Fruit fly (Drosophila melanogaster) whole organism, embryonic: Measurements from ENCODE around the gene CG14052.

Source experiments
- Atf-2 ChIP-seq: fragments of 200-800 bp; sonication (Bioruptor generic); optimal IDR thresholded peaks from 2 replicates; lab custom pipeline; 2016; ENCODE audit warnings: missing biosample characterization, missing genetic modification characterization
- Bgb ChIP-seq: fragments of 200-800 bp; sonication (Bioruptor generic); IDR thresholded peaks from 2 replicates; pipeline ENCODE4 v1.3.6; 2022; ENCODE audit warnings: missing biosample characterization, missing genetic modification characterization; ENCODE audit not compliant: partially characterized antibody
- Bteb2 ChIP-seq: fragments of 200-800 bp; sonication (Bioruptor generic); optimal IDR thresholded peaks from 2 replicates; lab custom pipeline; 2016; ENCODE audit warnings: missing biosample characterization, missing genetic modification characterization
- CG10267 ChIP-seq: fragments of 200-800 bp; sonication (Bioruptor generic); optimal IDR thresholded peaks from 2 replicates; lab custom pipeline; 2018; ENCODE audit warnings: missing biosample characterization, mild to moderate bottlenecking, missing genetic modification characterization, moderate library complexity
- CG12391 ChIP-seq: fragments of 200-800 bp; sonication (Bioruptor generic); optimal IDR thresholded peaks from 3 replicates; lab custom pipeline; 2018; ENCODE audit warnings: missing biosample characterization, mild to moderate bottlenecking, missing genetic modification characterization, moderate library complexity
- CG2120 ChIP-seq: fragments of 200-800 bp; sonication (Bioruptor generic); optimal IDR thresholded peaks from 3 replicates; lab custom pipeline; 2016; ENCODE audit warnings: missing biosample characterization, missing genetic modification characterization
- CG30020 ChIP-seq: fragments of 200-800 bp; optimal IDR thresholded peaks from 2 replicates; lab custom pipeline; 2019; ENCODE audit warnings: missing biosample characterization, mild to moderate bottlenecking, missing genetic modification characterization, moderate library complexity
- CG32532 ChIP-seq: fragments of 200-800 bp; sonication (Bioruptor generic); IDR thresholded peaks from 2 replicates; pipeline ENCODE4 v1.3.6; 2022; ENCODE audit warnings: missing biosample characterization, missing genetic modification characterization
- CG3407 ChIP-seq: fragments of 200-800 bp; sonication (Bioruptor generic); optimal IDR thresholded peaks from 2 replicates; lab custom pipeline; 2018; ENCODE audit warnings: missing biosample characterization, mild to moderate bottlenecking, missing genetic modification characterization
- CG34224 ChIP-seq: fragments of 200-800 bp; sonication (Bioruptor generic); IDR thresholded peaks from 3 replicates; pipeline ENCODE4 v1.3.6; 2022; ENCODE audit warnings: missing biosample characterization, missing genetic modification characterization; ENCODE audit not compliant: partially characterized antibody
- CG34376 ChIP-seq: fragments of 200-800 bp; sonication (Bioruptor generic); optimal IDR thresholded peaks from 2 replicates; lab custom pipeline; 2018; ENCODE audit warnings: missing biosample characterization, mild to moderate bottlenecking, missing genetic modification characterization
- CG3847 ChIP-seq: fragments of 200-800 bp; sonication (Bioruptor generic); IDR thresholded peaks from 2 replicates; pipeline ENCODE4 v1.3.6; 2022; ENCODE audit warnings: missing biosample characterization, missing genetic modification characterization
- CG5245 ChIP-seq: fragments of 200-800 bp; sonication (Bioruptor generic); optimal IDR thresholded peaks from 3 replicates; lab custom pipeline; 2016; ENCODE audit warnings: missing biosample characterization, missing genetic modification characterization
- CG6791 ChIP-seq: fragments of 200-800 bp; sonication (Bioruptor generic); IDR thresholded peaks from 3 replicates; pipeline ENCODE4 v1.3.6; 2022; ENCODE audit warnings: missing biosample characterization, missing genetic modification characterization; ENCODE audit not compliant: partially characterized antibody
- CrebB ChIP-seq: fragments of 200-800 bp; sonication (Bioruptor generic); optimal IDR thresholded peaks from 3 replicates; lab custom pipeline; 2018; ENCODE audit warnings: missing biosample characterization, mild to moderate bottlenecking, missing genetic modification characterization
- E2f2 ChIP-seq: fragments of 200-800 bp; sonication (Bioruptor generic); IDR thresholded peaks from 2 replicates; pipeline ENCODE4 v1.3.6; 2022; ENCODE audit warnings: missing biosample characterization, missing genetic modification characterization
- H15 ChIP-seq: fragments of 200-800 bp; sonication (Bioruptor generic); IDR thresholded peaks from 3 replicates; pipeline ENCODE4 v1.3.6; 2022; ENCODE audit warnings: missing biosample characterization, missing genetic modification characterization
- Lhr ChIP-seq: fragments of 200-800 bp; sonication (Bioruptor generic); optimal IDR thresholded peaks from 3 replicates; lab custom pipeline; 2017; ENCODE audit warnings: mild to moderate bottlenecking, missing biosample characterization, missing genetic modification reagents, missing genetic modification characterization
- Mad ChIP-seq: fragments of 200-800 bp; sonication (Bioruptor generic); optimal IDR thresholded peaks from 2 replicates; lab custom pipeline; 2016; ENCODE audit warnings: missing biosample characterization, missing genetic modification characterization
- NC2β ChIP-seq: fragments of 200-800 bp; sonication (Bioruptor generic); optimal IDR thresholded peaks from 2 replicates; lab custom pipeline; 2016; ENCODE audit warnings: missing biosample characterization, missing genetic modification characterization
- Neu2 ChIP-seq: fragments of 200-800 bp; sonication (Bioruptor generic); optimal IDR thresholded peaks from 3 replicates; lab custom pipeline; 2016; ENCODE audit warnings: missing biosample characterization, missing genetic modification characterization, borderline replicate concordance
- Nf-YB ChIP-seq: fragments of 200-800 bp; sonication (Bioruptor generic); optimal IDR thresholded peaks from 3 replicates; lab custom pipeline; 2019; ENCODE audit warnings: missing biosample characterization, mild to moderate bottlenecking, missing genetic modification characterization, moderate library complexity
- Rfx ChIP-seq: fragments of 200-800 bp; sonication (Bioruptor generic); IDR thresholded peaks from 2 replicates; pipeline ENCODE4 v1.3.6; 2022; ENCODE audit warnings: missing biosample characterization, missing genetic modification characterization
- Sry-δ ChIP-seq: fragments of 200-800 bp; sonication (Bioruptor generic); optimal IDR thresholded peaks from 2 replicates; lab custom pipeline; 2016; ENCODE audit warnings: missing biosample characterization, missing genetic modification characterization
- Xbp1 ChIP-seq: fragments of 200-800 bp; sonication (Bioruptor generic); optimal IDR thresholded peaks from 3 replicates; lab custom pipeline; 2016; ENCODE audit warnings: missing biosample characterization, mild to moderate bottlenecking, missing genetic modification characterization
- Xrp1 ChIP-seq: fragments of 200-800 bp; sonication (Bioruptor generic); IDR thresholded peaks from 2 replicates; pipeline ENCODE4 v1.3.6; 2022; ENCODE audit warnings: missing biosample characterization, missing genetic modification characterization
- ato ChIP-seq: fragments of 200-800 bp; sonication (Bioruptor generic); IDR thresholded peaks from 2 replicates; pipeline ENCODE4 v1.3.6; 2022; ENCODE audit warnings: missing biosample characterization, missing genetic modification characterization; ENCODE audit not compliant: partially characterized antibody
- bbx ChIP-seq: fragments of 200-800 bp; sonication (Bioruptor generic); IDR thresholded peaks from 2 replicates; pipeline ENCODE4 v1.3.6; 2022; ENCODE audit warnings: missing biosample characterization, missing genetic modification characterization; ENCODE audit not compliant: partially characterized antibody
- br ChIP-seq: fragments of >200 bp; optimal IDR thresholded peaks from 2 replicates; lab custom pipeline; 2017
- bsh ChIP-seq, 2 experiments: fragments of 200-800 bp; sonication (Bioruptor generic); optimal IDR thresholded peaks; 2 replicates each; lab custom pipeline; 2017 to 2018; ENCODE audit warnings: mild to moderate bottlenecking in 2 of 2, missing biosample characterization in 2 of 2, missing genetic modification characterization in 2 of 2, moderate library complexity in 1 of 2
- crc ChIP-seq: fragments of 200-800 bp; sonication (Bioruptor generic); optimal IDR thresholded peaks from 2 replicates; lab custom pipeline; 2016; ENCODE audit warnings: missing biosample characterization, missing genetic modification characterization
- hb ChIP-seq: fragments of 200-800 bp; sonication (Bioruptor generic); IDR thresholded peaks from 3 replicates; pipeline ENCODE4 v1.3.6; 2022; ENCODE audit warnings: missing biosample characterization, missing genetic modification characterization; ENCODE audit not compliant: partially characterized antibody
- hbn ChIP-seq: fragments of 200-800 bp; sonication (Bioruptor generic); IDR thresholded peaks from 2 replicates; pipeline ENCODE4 v1.3.6; 2022; ENCODE audit warnings: missing biosample characterization, missing genetic modification characterization; ENCODE audit not compliant: partially characterized antibody
- insv ChIP-seq, 2 experiments: fragments of 200-800 bp; sonication (Bioruptor generic); optimal IDR thresholded peaks; 3 replicates each; lab custom pipeline; 2016 to 2018; ENCODE audit warnings: missing biosample characterization in 2 of 2, missing genetic modification characterization in 2 of 2
- kay ChIP-seq: fragments of 200-800 bp; sonication (Bioruptor generic); optimal IDR thresholded peaks from 2 replicates; lab custom pipeline; 2016; ENCODE audit warnings: missing biosample characterization, missing genetic modification characterization
- ken ChIP-seq: fragments of 200-800 bp; sonication (Bioruptor generic); IDR thresholded peaks from 3 replicates; pipeline ENCODE4 v1.3.6; 2022; ENCODE audit warnings: missing biosample characterization, missing genetic modification characterization
- lola ChIP-seq, 3 experiments: fragments of >200 bp in 2 of 3; fragments of 200-800 bp in 1 of 3; sonication (Bioruptor generic) in 1 of 3; optimal IDR thresholded peaks; 2 replicates each; lab custom pipeline; 2017 to 2019; ENCODE audit warnings: missing biosample characterization in 3 of 3, missing genetic modification characterization in 3 of 3, mild to moderate bottlenecking in 1 of 3, moderate library complexity in 1 of 3
- mld ChIP-seq: fragments of 200-800 bp; sonication (Bioruptor generic); IDR thresholded peaks from 3 replicates; pipeline ENCODE4 v1.3.6; 2022; ENCODE audit warnings: missing biosample characterization, missing genetic modification characterization; ENCODE audit not compliant: partially characterized antibody
- nmo ChIP-seq: fragments of 200-800 bp; sonication (Bioruptor generic); optimal IDR thresholded peaks from 2 replicates; lab custom pipeline; 2018; ENCODE audit warnings: missing biosample characterization, mild to moderate bottlenecking, missing genetic modification characterization, moderate library complexity
- pros ChIP-seq: fragments of 200-800 bp; sonication (Bioruptor generic); optimal IDR thresholded peaks from 3 replicates; lab custom pipeline; 2019; ENCODE audit warnings: missing biosample characterization, mild to moderate bottlenecking, missing genetic modification characterization, moderate library complexity
- seq ChIP-seq: fragments of 200-800 bp; sonication (Bioruptor generic); IDR thresholded peaks from 2 replicates; pipeline ENCODE4 v1.3.6; 2022; ENCODE audit warnings: missing biosample characterization, missing genetic modification characterization
- tin ChIP-seq: fragments of 200-800 bp; sonication (Bioruptor generic); optimal IDR thresholded peaks from 3 replicates; lab custom pipeline; 2016; ENCODE audit warnings: missing biosample characterization, missing genetic modification characterization
- tna ChIP-seq: fragments of 200-800 bp; sonication (Bioruptor generic); IDR thresholded peaks from 2 replicates; pipeline ENCODE4 v1.3.6; 2022; ENCODE audit warnings: missing biosample characterization, missing genetic modification characterization; ENCODE audit not compliant: partially characterized antibody
- unc-4 ChIP-seq: fragments of 200-800 bp; sonication (Bioruptor generic); IDR thresholded peaks from 2 replicates; pipeline ENCODE4 v1.3.6; 2022; ENCODE audit warnings: missing biosample characterization, missing genetic modification characterization; ENCODE audit not compliant: partially characterized antibody
- yki ChIP-seq: fragments of >200 bp; optimal IDR thresholded peaks from 3 replicates; lab custom pipeline; 2018

CG14052 gene

dm6 chrX:2184563-2184962, 39.0 kb upstream of the CG14052 start, which contains the start of the genes Nmd3 and CG17776 (continued):
- TF ChIP-seq crc, result no peak
- no peak for TF ChIP-seq tin
- no peak for TF ChIP-seq H15 (GFP tag; lab: Robert Waterston, UW)
- peak; percentile 35 for TF ChIP-seq CG2120 (GFP tag; lab: Kevin White, UChicago)
- peak; percentile 17 for TF ChIP-seq CG10267 (tag; lab: Kevin White, UChicago)
- no peak for TF ChIP-seq pros (GFP tag; lab: Kevin White, UChicago)
- peak; percentile 70 for TF ChIP-seq tna (GFP tag; lab: Robert Waterston, UW)
- TF ChIP-seq CG12391, result peak; percentile 30
- peak; percentile 37; the same call in 1 of the 2 replicates for TF ChIP-seq bbx (GFP tag; lab: Robert Waterston, UW)
- TF ChIP-seq CG34224 (GFP tag; lab: Robert Waterston, UW), result peak; percentile 83
- TF ChIP-seq NC2β, result no peak
- TF ChIP-seq CG34376 (GFP tag; lab: Kevin White, UChicago), result peak; percentile 1
- TF ChIP-seq CrebB (tag; lab: Kevin White, UChicago), result no peak
- TF ChIP-seq CG3847 (GFP tag; lab: Robert Waterston, UW), result 0 out of 2 replicates have a peak, but pooled peaks have one; percentile 5
- TF ChIP-seq Sry-δ (GFP tag; lab: Kevin White, UChicago), result peak; percentile 73
- TF ChIP-seq CG6791 (GFP tag; lab: Robert Waterston, UW), result peak; percentile 60; the same call in 2 of the 3 replicates
- no peak for TF ChIP-seq seq
- no peak for TF ChIP-seq Xbp1 (GFP tag; lab: Kevin White, UChicago)
- peak; percentile 63 for TF ChIP-seq hbn (GFP tag; lab: Robert Waterston, UW)
- TF ChIP-seq unc-4 (GFP tag; lab: Robert Waterston, UW), result peak; percentile 69
- TF ChIP-seq CG5245, result no peak
- TF ChIP-seq Atf-2, result no peak
- TF ChIP-seq Mad (GFP tag; lab: Kevin White, UChicago), result no peak
- TF ChIP-seq hb (GFP tag; lab: Robert Waterston, UW), result peak; percentile 80
- no peak for TF ChIP-seq CG32532 (GFP tag; lab: Robert Waterston, UW)
- peak; percentile 46; the same call in 1 of the 2 replicates for TF ChIP-seq E2f2 (GFP tag; lab: Robert Waterston, UW)
- no peak for TF ChIP-seq Bteb2 (GFP tag; lab: Kevin White, UChicago)
- peak; percentile 8 for TF ChIP-seq CG30020 (tag; lab: Kevin White, UChicago)
- no peak for TF ChIP-seq Xrp1 (GFP tag; lab: Robert Waterston, UW)
- TF ChIP-seq lola (GFP tag; optimal IDR thresholded peaks at IDR 0.05; lab: Kevin White, UChicago), result peak in 1 of 3 experiments; percentile 15
- TF ChIP-seq mld (GFP tag; lab: Robert Waterston, UW), result peak; percentile 58; the same call in 1 of the 3 replicates
- TF ChIP-seq kay (GFP tag; lab: Kevin White, UChicago), result no peak
- no peak for TF ChIP-seq br (lab: Kevin White, UChicago)
- TF ChIP-seq Nf-YB (GFP tag; lab: Kevin White, UChicago), result no peak
- TF ChIP-seq Neu2 (GFP tag; lab: Kevin White, UChicago), result no peak
- no peak for TF ChIP-seq insv (GFP tag; optimal IDR thresholded peaks at IDR 0.05; lab: Kevin White, UChicago)
- TF ChIP-seq Rfx (GFP tag; lab: Robert Waterston, UW), result no peak
- no peak for TF ChIP-seq CG3407 (GFP tag; lab: Kevin White, UChicago)
- TF ChIP-seq Lhr, result no peak
- TF ChIP-seq bsh (GFP tag; optimal IDR thresholded peaks at IDR 0.05; lab: Kevin White, UChicago), result no peak
- TF ChIP-seq ato (GFP tag; lab: Robert Waterston, UW), result peak; percentile 44; the same call in 1 of the 2 replicates
- TF ChIP-seq nmo (GFP tag; lab: Kevin White, UChicago), result peak; percentile 39
- TF ChIP-seq ken (GFP tag; lab: Robert Waterston, UW), result no peak
- no peak for TF ChIP-seq yki
- TF ChIP-seq Bgb (GFP tag; lab: Robert Waterston, UW), result peak; percentile 61
